Fruit fly (Drosophila melanogaster) whole organism, adult: ENCODE data around the gene CG16782.

Experiments
- CG12768 ChIP-seq: fragments of 200-800 bp; sonication (Bioruptor generic); optimal IDR thresholded peaks from 2 replicates; lab custom pipeline; 2017; ENCODE audit warnings: missing biosample characterization, missing genetic modification characterization, mild to moderate bottlenecking, moderate library complexity, missing genetic modification reagents
- CG14711 ChIP-seq: fragments of 200-800 bp; sonication (Bioruptor generic); optimal IDR thresholded peaks from 2 replicates; lab custom pipeline; 2018; ENCODE audit warnings: missing biosample characterization, mild to moderate bottlenecking, missing genetic modification characterization, moderate library complexity
- CG1620 ChIP-seq: fragments of 200-800 bp; sonication (Bioruptor generic); optimal IDR thresholded peaks from 2 replicates; lab custom pipeline; 2016; ENCODE audit warnings: missing biosample characterization, missing genetic modification characterization
- CG5204 ChIP-seq: fragments of 200-800 bp; sonication (Bioruptor generic); optimal IDR thresholded peaks from 2 replicates; lab custom pipeline; 2016; ENCODE audit warnings: missing biosample characterization, missing genetic modification characterization
- CG7101 ChIP-seq: fragments of 200-800 bp; sonication (Bioruptor generic); optimal IDR thresholded peaks from 2 replicates; lab custom pipeline; 2018; ENCODE audit warnings: missing biosample characterization, mild to moderate bottlenecking, missing genetic modification characterization, moderate library complexity
- Crg-1 ChIP-seq: fragments of 200-800 bp; sonication (Bioruptor generic); optimal IDR thresholded peaks from 2 replicates; lab custom pipeline; 2016; ENCODE audit warnings: missing biosample characterization, missing genetic modification characterization
- Hr96 ChIP-seq: fragments of 200-800 bp; sonication (Bioruptor generic); optimal IDR thresholded peaks from 2 replicates; lab custom pipeline; 2016; ENCODE audit warnings: missing biosample characterization, missing genetic modification characterization
- Mnt ChIP-seq: fragments of 200-800 bp; sonication (Bioruptor generic); optimal IDR thresholded peaks from 2 replicates; lab custom pipeline; 2016; ENCODE audit warnings: missing biosample characterization, mild to moderate bottlenecking, missing genetic modification characterization
- cic ChIP-seq: fragments of 200-800 bp; sonication (Bioruptor generic); optimal IDR thresholded peaks from 2 replicates; lab custom pipeline; 2017; ENCODE audit warnings: missing biosample characterization, mild to moderate bottlenecking, missing genetic modification characterization, moderate library complexity
- cnc ChIP-seq, 2 experiments: fragments of >200 bp; optimal IDR thresholded peaks; 2 replicates each; lab custom pipeline; 2017
- kay ChIP-seq: fragments of 200-800 bp; sonication (Bioruptor generic); peaks from one replicate; lab custom pipeline; 2016; ENCODE audit warnings: missing biosample characterization, missing genetic modification characterization, borderline replicate concordance
- ovo ChIP-seq: fragments of 200-800 bp; sonication (Bioruptor generic); optimal IDR thresholded peaks from 2 replicates; lab custom pipeline; 2016; ENCODE audit warnings: missing biosample characterization, missing genetic modification characterization
- pad ChIP-seq: fragments of 200-800 bp; sonication (Bioruptor generic); optimal IDR thresholded peaks from 3 replicates; lab custom pipeline; 2017; ENCODE audit warnings: missing biosample characterization, missing genetic modification characterization, mild to moderate bottlenecking, moderate library complexity, missing genetic modification reagents
- tj ChIP-seq: fragments of 200-800 bp; sonication (Bioruptor generic); optimal IDR thresholded peaks from 3 replicates; lab custom pipeline; 2017; ENCODE audit warnings: missing biosample characterization, mild to moderate bottlenecking, missing genetic modification characterization, moderate library complexity

dm6 chrX:3458491-3458890 is 1.5 kb downstream of the CG16782 start:
- TF ChIP-seq kay (GFP tag; lab: Kevin White, UChicago) (no peak), Crg-1 (GFP tag; lab: Kevin White, UChicago) (no peak), CG14711 (tag; lab: Kevin White, UChicago) (no peak), cic (GFP tag; lab: Kevin White, UChicago) (no peak), CG7101 (tag; lab: Kevin White, UChicago) (no peak), tj (no peak), CG5204 (no peak), CG12768 (GFP tag; lab: Kevin White, UChicago) (no peak), CG1620 (GFP tag; lab: Kevin White, UChicago) (no peak), Hr96 (GFP tag; lab: Kevin White, UChicago) (no peak), ovo (GFP tag; lab: Kevin White, UChicago) (no peak), pad (GFP tag; lab: Kevin White, UChicago) (no peak), cnc (optimal IDR thresholded peaks at IDR 0.05; lab: Kevin White, UChicago) (no peak), Mnt (GFP tag; lab: Kevin White, UChicago) (no peak)
